Worm (Caenorhabditis elegans) whole organism, L3 larva: Measurements from ENCODE around the gene algn-3.

ENCODE experiments used
- ceh-82 ChIP-seq: fragments of 150-350 bp; optimal IDR thresholded peaks from 2 replicates; lab custom pipeline; 2014; ENCODE audit warnings: missing biosample characterization, missing genetic modification characterization
- elt-2 ChIP-seq: sonication (generic microtip); optimal IDR thresholded peaks from 2 replicates; lab custom pipeline; 2016; ENCODE audit warnings: missing genetic modification reagents, mild to moderate bottlenecking, missing genetic modification characterization, missing compliant biosample characterization
- sea-2 ChIP-seq: fragments of 150-350 bp; sonication (generic microtip); optimal IDR thresholded peaks from 4 replicates; lab custom pipeline; 2014; ENCODE audit warnings: missing biosample characterization, missing genetic modification reagents, missing genetic modification characterization
- skn-1 ChIP-seq: fragments of 150-350 bp; optimal IDR thresholded peaks from 2 replicates; lab custom pipeline; 2014; ENCODE audit warnings: missing biosample characterization, missing genetic modification characterization
- zag-1 ChIP-seq: fragments of 150-350 bp; optimal IDR thresholded peaks from 2 replicates; lab custom pipeline; 2014; ENCODE audit warnings: missing biosample characterization, missing genetic modification characterization
- ztf-11 ChIP-seq: fragments of 150-350 bp; optimal IDR thresholded peaks from 2 replicates; lab custom pipeline; 2014; ENCODE audit warnings: missing biosample characterization, missing genetic modification characterization

DNA sequence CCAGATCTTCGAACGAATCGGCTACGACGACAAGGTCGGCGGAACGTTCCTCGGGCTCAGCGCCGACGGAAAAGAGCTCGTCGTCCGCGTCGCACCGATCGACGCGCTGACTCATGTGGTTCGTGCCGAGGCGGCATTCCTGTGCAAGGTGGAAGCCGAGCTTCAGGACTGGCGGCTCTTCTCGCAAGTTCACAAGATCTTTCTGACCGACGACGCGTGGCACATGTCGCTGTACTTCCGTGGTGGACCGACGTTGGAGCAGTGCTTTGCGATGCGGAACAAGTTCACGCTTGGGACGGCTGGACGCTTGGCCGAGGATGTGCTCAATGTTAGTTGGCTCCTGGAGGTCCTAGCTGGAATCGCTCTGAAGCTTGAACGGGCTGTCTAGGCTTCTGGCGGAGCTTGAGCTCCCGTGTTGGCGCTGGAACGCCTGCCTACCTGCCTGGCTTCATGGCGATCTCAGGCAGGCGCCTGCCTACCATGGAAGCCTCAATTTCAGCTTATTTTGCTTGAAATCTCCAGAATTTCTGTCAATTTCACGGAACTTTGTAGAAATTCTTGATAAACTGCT is 6.3 kb upstream of the algn-3 start:
- TF ChIP-seq ztf-11 (no peak), ceh-82 (no peak), elt-2 (tag; lab: Kevin White, UChicago) (no peak), sea-2 (GFP tag; lab: Kevin White, UChicago) (no peak), skn-1 (tag; lab: Kevin White, UChicago) (no peak), zag-1 (tag; lab: Kevin White, UChicago) (no peak)
